Fruit fly (Drosophila melanogaster) Kc167 (cell line): ENCODE measurements around the gene Pkd2.

Experiments
- psq ChIP-seq: fragments of >200 bp; optimal IDR thresholded peaks from 2 replicates; lab custom pipeline; 2017; ENCODE audit warnings: missing external identifiers
- ttk ChIP-seq: sonication (Bioruptor generic); optimal IDR thresholded peaks from 2 replicates; lab custom pipeline; 2017; ENCODE audit warnings: missing external identifiers

- TF ChIP-seq ttk, result no peak
- no peak for TF ChIP-seq psq
These were observed 26.5 kb downstream of the Pkd2 start, which contains the start of gene Fam92 for dm6 chr2L:12424555-12424954.
